Worm (Caenorhabditis elegans): ENCODE results near the gene K04C1.2.

K04C1.2 gene

DNA sequence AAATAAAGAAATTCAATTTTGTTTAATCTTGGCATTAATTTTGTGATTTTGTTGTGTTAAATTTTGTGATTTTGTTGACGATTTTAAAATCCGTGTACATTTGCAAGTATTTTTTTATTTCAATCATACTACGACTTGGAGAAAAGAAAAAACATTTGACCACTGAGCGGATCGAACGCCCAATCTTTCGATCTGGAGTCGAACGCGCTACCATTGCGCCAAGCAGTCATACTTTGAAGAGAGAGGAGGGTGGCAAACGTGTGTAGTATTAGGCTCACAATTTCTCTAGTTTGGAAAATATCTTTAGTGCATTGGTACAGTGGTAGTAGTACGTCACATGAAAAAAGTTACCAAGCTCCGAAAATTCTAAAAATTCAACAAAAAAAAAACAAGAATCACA is 9.7 kb upstream of the K04C1.2 start (continued):
- TF ChIP-seq xnd-1 (tag; optimal IDR thresholded peaks at IDR 0.05) = no peak
- TF ChIP-seq ccch-3 (GFP tag; optimal IDR thresholded peaks at IDR 0.05) = no peak
- TF ChIP-seq bed-1 (GFP tag; IDR thresholded peaks at IDR 0.05) = no peak
- no peak for TF ChIP-seq K11D2.4 (GFP tag; IDR thresholded peaks at IDR 0.05)
- TF ChIP-seq mxl-1 (tag; optimal IDR thresholded peaks at IDR 0.05) = peak; percentile 40
- TF ChIP-seq F23B12.7 (tag; optimal IDR thresholded peaks at IDR 0.05; ENCODE audit: insufficient read depth) = peak; percentile 28
- TF ChIP-seq ztf-25 (GFP tag; IDR thresholded peaks at IDR 0.05) = peak; percentile 81
- TF ChIP-seq ceh-91 (GFP tag; IDR thresholded peaks at IDR 0.05) = no peak
- TF ChIP-seq attf-3 (GFP tag; conservative IDR thresholded peaks at IDR 0.05) = no peak
- TF ChIP-seq lin-35 (GFP tag; optimal IDR thresholded peaks at IDR 0.05) = peak in 1 of 3 experiments; percentile 6
- peak; percentile 40 for TF ChIP-seq hrde-1 (tag; optimal IDR thresholded peaks at IDR 0.05; ENCODE audit: borderline replicate concordance)
- peak in 1 of 2 experiments; percentile 75 for TF ChIP-seq rec-8 (tag; optimal IDR thresholded peaks at IDR 0.05)
- peak; percentile 30 for TF ChIP-seq athp-1 (tag; optimal IDR thresholded peaks at IDR 0.05)
- no peak for TF ChIP-seq cebp-1 (GFP tag; IDR thresholded peaks at IDR 0.05)
- no peak for TF ChIP-seq cebp-1 (tag; optimal IDR thresholded peaks at IDR 0.05)
- no peak for TF ChIP-seq dpff-1 (tag; optimal IDR thresholded peaks at IDR 0.05)
- TF ChIP-seq egrh-3 (GFP tag; IDR thresholded peaks at IDR 0.05) = no peak
- TF ChIP-seq mel-28 (tag; optimal IDR thresholded peaks at IDR 0.05; ENCODE audit: borderline replicate concordance) = no peak
- TF ChIP-seq ama-1 (optimal IDR thresholded peaks at IDR 0.05) = no peak
- peak in 1 of 2 experiments; percentile 27 for TF ChIP-seq ama-1 (GFP tag; optimal IDR thresholded peaks at IDR 0.05)
- peak; percentile 2 for TF ChIP-seq zim-3 (tag; optimal IDR thresholded peaks at IDR 0.05)
- peak; percentile 50 for TF ChIP-seq lsy-27 (tag; optimal IDR thresholded peaks at IDR 0.05; ENCODE audit: borderline replicate concordance, insufficient read depth)
- no peak for TF ChIP-seq akir-1 (GFP tag; optimal IDR thresholded peaks at IDR 0.05)
- TF ChIP-seq ztf-28 (GFP tag; IDR thresholded peaks at IDR 0.05) = no peak
- TF ChIP-seq lir-1 (GFP tag; conservative IDR thresholded peaks at IDR 0.05) = peak; percentile 84; the same call in 1 of the 2 replicates
- 0 out of 2 replicates have a peak, but pooled peaks have one; percentile 21 for TF ChIP-seq egl-44 (GFP tag; IDR thresholded peaks at IDR 0.05)
- TF ChIP-seq pha-4 (tag; optimal IDR thresholded peaks at IDR 0.05) = no peak

- TF ChIP-seq ztf-3 (GFP tag; optimal IDR thresholded peaks at IDR 0.05) = peak; percentile 15
- TF ChIP-seq egrh-3 (GFP tag; IDR thresholded peaks at IDR 0.05) = peak; percentile 52; the same call in 1 of the 2 replicates
- peak; percentile 54 for TF ChIP-seq akir-1 (GFP tag; optimal IDR thresholded peaks at IDR 0.05)
- peak; percentile 74; the same call in 1 of the 2 replicates for TF ChIP-seq lir-1 (GFP tag; conservative IDR thresholded peaks at IDR 0.05)
Measured at ce11 chrX:14229306-14229845, 9.1 kb upstream of the K04C1.2 start.

- TF ChIP-seq snpc-3.4 (tag; optimal IDR thresholded peaks at IDR 0.05) = no peak
- TF ChIP-seq madf-3 (GFP tag; IDR thresholded peaks at IDR 0.05) = no peak
- TF ChIP-seq dox-1 (GFP tag; IDR thresholded peaks at IDR 0.05) = 0 out of 2 replicates have a peak, but pooled peaks have one; percentile 25
- TF ChIP-seq madf-10 (tag; optimal IDR thresholded peaks at IDR 0.05) = no peak
- TF ChIP-seq lin-26 (GFP tag; IDR thresholded peaks at IDR 0.05) = no peak
- TF ChIP-seq ztf-18 (tag; optimal IDR thresholded peaks at IDR 0.05) = no peak
- TF ChIP-seq dpl-1 (GFP tag; optimal IDR thresholded peaks at IDR 0.05) = no peak
- TF ChIP-seq lin-35 (GFP tag; optimal IDR thresholded peaks at IDR 0.05) = no peak
- no peak for TF ChIP-seq C17E4.6 (GFP tag; IDR thresholded peaks at IDR 0.05)
- TF ChIP-seq snpc-4 (GFP tag; optimal IDR thresholded peaks at IDR 0.05) = peak; percentile 45
- TF ChIP-seq snpc-4 (tag; optimal IDR thresholded peaks at IDR 0.05) = peak in 2 of 4 experiments; percentile 59 to 77
Measured at ce11 chrX:14231987-14232386, 6.5 kb upstream of the K04C1.2 start.

Measured in whole organism, young adult.